Worm (Caenorhabditis elegans): Measurements from ENCODE around the gene F49C5.10.

Gene F49C5.10

ce11 chrII:12507038-12507437 is 39.5 kb upstream of the F49C5.10 start, which contains the start of gene srh-68:
Gene srh-68, plus strand, starts transcription at chrII:12507338.
- TF ChIP-seq nhr-23 (tag; optimal IDR thresholded peaks at IDR 0.05) (no peak), lsy-2 (tag; optimal IDR thresholded peaks at IDR 0.05) (no peak), ztf-11 (tag; optimal IDR thresholded peaks at IDR 0.05) (no peak), nhr-12 (tag; optimal IDR thresholded peaks at IDR 0.05) (no peak), nhr-11 (tag; optimal IDR thresholded peaks at IDR 0.05) (no peak), nhr-25 (tag; optimal IDR thresholded peaks at IDR 0.05) (no peak), fos-1 (tag; optimal IDR thresholded peaks at IDR 0.05) (no peak), ceh-82 (tag; optimal IDR thresholded peaks at IDR 0.05) (no peak), aly-2 (tag; optimal IDR thresholded peaks at IDR 0.05) (no peak), ztf-4 (tag; optimal IDR thresholded peaks at IDR 0.05) (no peak), nhr-10 (tag; optimal IDR thresholded peaks at IDR 0.05) (no peak), ZK546.5 (tag; optimal IDR thresholded peaks at IDR 0.05) (no peak), nhr-6 (tag; optimal IDR thresholded peaks at IDR 0.05) (no peak), nhr-77 (tag; optimal IDR thresholded peaks at IDR 0.05) (no peak), lin-11 (tag; optimal IDR thresholded peaks at IDR 0.05) (no peak), egl-27 (tag; optimal IDR thresholded peaks at IDR 0.05) (no peak), lin-13 (GFP tag; optimal IDR thresholded peaks at IDR 0.05) (no peak), alr-1 (tag; optimal IDR thresholded peaks at IDR 0.05) (no peak)

- TF ChIP-seq unc-55 (GFP tag; optimal IDR thresholded peaks at IDR 0.05): no peak
- no peak for TF ChIP-seq snpc-4 (tag; optimal IDR thresholded peaks at IDR 0.05)
- no peak for TF ChIP-seq nhr-6 (tag; optimal IDR thresholded peaks at IDR 0.05)
Observed at ce11 chrII:12508650-12509049, 37.9 kb upstream of the F49C5.10 start, which contains the start of gene srh-67. Gene srh-67, plus strand, starts transcription at chrII:12508950.

- no peak for TF ChIP-seq peb-1 (tag; optimal IDR thresholded peaks at IDR 0.05)
- no peak for TF ChIP-seq lin-11 (tag; optimal IDR thresholded peaks at IDR 0.05)
- no peak for TF ChIP-seq nhr-11 (tag; optimal IDR thresholded peaks at IDR 0.05)
- TF ChIP-seq unc-62 (GFP tag; optimal IDR thresholded peaks at IDR 0.05): no peak
- TF ChIP-seq lin-13 (GFP tag; optimal IDR thresholded peaks at IDR 0.05): no peak
- TF ChIP-seq egl-27 (tag; optimal IDR thresholded peaks at IDR 0.05): no peak
- TF ChIP-seq ztf-11 (tag; optimal IDR thresholded peaks at IDR 0.05): no peak
- no peak for TF ChIP-seq nhr-237 (tag; optimal IDR thresholded peaks at IDR 0.05)
- TF ChIP-seq gmeb-1 (tag; optimal IDR thresholded peaks at IDR 0.05): no peak
- no peak for TF ChIP-seq ceh-82 (tag; optimal IDR thresholded peaks at IDR 0.05)
- no peak for TF ChIP-seq crh-2 (tag; optimal IDR thresholded peaks at IDR 0.05)
- no peak for TF ChIP-seq nhr-6 (tag; optimal IDR thresholded peaks at IDR 0.05)
- no peak for TF ChIP-seq dmd-4 (tag; optimal IDR thresholded peaks at IDR 0.05)
- TF ChIP-seq F13H6.1 (tag; optimal IDR thresholded peaks at IDR 0.05): no peak
- no peak for TF ChIP-seq nhr-77 (tag; optimal IDR thresholded peaks at IDR 0.05)
- no peak for TF ChIP-seq elt-3 (tag; optimal IDR thresholded peaks at IDR 0.05)
- no peak for TF ChIP-seq sem-4 (tag; optimal IDR thresholded peaks at IDR 0.05)
Observed at ce11 chrII:12511866-12512265, 34.7 kb upstream of the F49C5.10 start, which contains the start of gene srh-73. Gene srh-73, plus strand, starts transcription at chrII:12512166.

ce11 chrII:12514620-12515019 is 31.9 kb upstream of the F49C5.10 start, which contains the start of gene srh-69:
Gene srh-69, minus strand, starts transcription at chrII:12514720.
- TF ChIP-seq dmd-4 (tag; optimal IDR thresholded peaks at IDR 0.05): no peak
- no peak for TF ChIP-seq nhr-12 (tag; optimal IDR thresholded peaks at IDR 0.05)
- no peak for TF ChIP-seq nhr-129 (tag; optimal IDR thresholded peaks at IDR 0.05)
- no peak for TF ChIP-seq aly-2 (tag; optimal IDR thresholded peaks at IDR 0.05)
- no peak for TF ChIP-seq elt-3 (tag; optimal IDR thresholded peaks at IDR 0.05)
- no peak for TF ChIP-seq F13H6.1 (tag; optimal IDR thresholded peaks at IDR 0.05)
- no peak for TF ChIP-seq elt-1 (tag; optimal IDR thresholded peaks at IDR 0.05)
- TF ChIP-seq nhr-237 (tag; optimal IDR thresholded peaks at IDR 0.05): no peak
- TF ChIP-seq lin-11 (tag; optimal IDR thresholded peaks at IDR 0.05): no peak
- no peak for TF ChIP-seq Y55F3AM.14 (GFP tag; optimal IDR thresholded peaks at IDR 0.05)
- no peak for TF ChIP-seq ceh-82 (tag; optimal IDR thresholded peaks at IDR 0.05)
- TF ChIP-seq nhr-77 (tag; optimal IDR thresholded peaks at IDR 0.05): no peak
- TF ChIP-seq ztf-11 (tag; optimal IDR thresholded peaks at IDR 0.05): no peak
- TF ChIP-seq R02D3.7 (tag; optimal IDR thresholded peaks at IDR 0.05): no peak

- TF ChIP-seq lsy-2 (tag; optimal IDR thresholded peaks at IDR 0.05) (no peak), nhr-11 (tag; optimal IDR thresholded peaks at IDR 0.05) (no peak), F13H6.1 (tag; optimal IDR thresholded peaks at IDR 0.05) (no peak), ama-1 (optimal IDR thresholded peaks at IDR 0.05) (no peak), R02D3.7 (tag; optimal IDR thresholded peaks at IDR 0.05) (no peak), unc-55 (GFP tag; optimal IDR thresholded peaks at IDR 0.05) (no peak), ztf-4 (tag; optimal IDR thresholded peaks at IDR 0.05) (no peak), unc-62 (GFP tag; optimal IDR thresholded peaks at IDR 0.05) (no peak), nhr-25 (tag; optimal IDR thresholded peaks at IDR 0.05) (no peak), elt-3 (tag; optimal IDR thresholded peaks at IDR 0.05) (no peak), nhr-21 (tag; optimal IDR thresholded peaks at IDR 0.05) (no peak), skn-1 (tag; optimal IDR thresholded peaks at IDR 0.05) (no peak), nhr-12 (tag; optimal IDR thresholded peaks at IDR 0.05) (no peak), unc-39 (tag; optimal IDR thresholded peaks at IDR 0.05) (no peak)
Observed at ce11 chrII:12516313-12516712, 30.2 kb upstream of the F49C5.10 start, which contains the start of gene srh-61. Gene srh-61, minus strand, starts transcription at chrII:12516413.
